Fruit fly (Drosophila melanogaster): ENCODE results near the gene CG43739.

The CG43739 gene

dm6 chr2L:20864764-20865265 lies 53.9 kb downstream of the CG43739 start, which contains the start of gene CG9338:
Gene CG9338 (plus strand): TSS chr2L:20865215.
- TF ChIP-seq CG12605 (GFP tag; IDR thresholded peaks at IDR 0.05) (no peak; the same call in 1 of the 2 replicates), CG10348 (GFP tag; IDR thresholded peaks at IDR 0.05) (0 out of 2 replicates have a peak, but pooled peaks have one; percentile 32), CG17806 (tag; optimal IDR thresholded peaks at IDR 0.05) (no peak), CG4496 (GFP tag; IDR thresholded peaks at IDR 0.05) (peak; percentile 90), EcR (GFP tag; optimal IDR thresholded peaks at IDR 0.05) (no peak), Snoo (tag; optimal IDR thresholded peaks at IDR 0.05) (no peak), CG8301 (tag; optimal IDR thresholded peaks at IDR 0.05) (peak; percentile 77), Pif1B (GFP tag; optimal IDR thresholded peaks at IDR 0.05) (peak; percentile 74), CG32121 (GFP tag; IDR thresholded peaks at IDR 0.05) (peak; percentile 93), gl (tag; optimal IDR thresholded peaks at IDR 0.05) (no peak), CG9948 (tag; optimal IDR thresholded peaks at IDR 0.05) (no peak), CG34367 (tag; optimal IDR thresholded peaks at IDR 0.05) (no peak), CG14655 (GFP tag; optimal IDR thresholded peaks at IDR 0.05) (peak; percentile 75), Pif1A (GFP tag; optimal IDR thresholded peaks at IDR 0.05) (peak; percentile 92), CG8159 (tag; optimal IDR thresholded peaks at IDR 0.05) (peak; percentile 85), CG13204 (GFP tag; optimal IDR thresholded peaks at IDR 0.05) (no peak), CG15710 (tag; optimal IDR thresholded peaks at IDR 0.05) (no peak), D1 (tag; optimal IDR thresholded peaks at IDR 0.05) (peak; percentile 50), rn (GFP tag; IDR thresholded peaks at IDR 0.05) (peak; percentile 73; the same call in 1 of the 2 replicates), fd96Ca (GFP tag; IDR thresholded peaks at IDR 0.05) (peak; percentile 92), Ets98B (GFP tag; IDR thresholded peaks at IDR 0.05) (peak; percentile 91)

dm6 chr2L:20858371-20859340 lies 60.1 kb downstream of the CG43739 start, which contains the start of gene bero:
Gene bero (plus strand): TSS chr2L:20858695.
- no peak for TF ChIP-seq CG15710 (tag; optimal IDR thresholded peaks at IDR 0.05)
- no peak for TF ChIP-seq CG34367 (tag; optimal IDR thresholded peaks at IDR 0.05)
- no peak for TF ChIP-seq CG13204 (GFP tag; optimal IDR thresholded peaks at IDR 0.05)
- no peak for TF ChIP-seq CG8159 (tag; optimal IDR thresholded peaks at IDR 0.05)
- no peak for TF ChIP-seq CG14655 (GFP tag; optimal IDR thresholded peaks at IDR 0.05)
- TF ChIP-seq fd96Ca (GFP tag; IDR thresholded peaks at IDR 0.05) = no peak
- TF ChIP-seq rn (GFP tag; IDR thresholded peaks at IDR 0.05) = no peak
- no peak for TF ChIP-seq CG4496 (GFP tag; IDR thresholded peaks at IDR 0.05)
- TF ChIP-seq gl (tag; optimal IDR thresholded peaks at IDR 0.05) = no peak
- TF ChIP-seq Pif1A (GFP tag; optimal IDR thresholded peaks at IDR 0.05) = no peak
- TF ChIP-seq CG32121 (GFP tag; IDR thresholded peaks at IDR 0.05) = no peak
- TF ChIP-seq EcR (GFP tag; optimal IDR thresholded peaks at IDR 0.05) = no peak

dm6 chr2L:20857791-20858190 lies 60.9 kb downstream of the CG43739 start, which contains the start of gene CG14400:
Gene CG14400 (minus strand): TSS chr2L:20857891.
- no peak for TF ChIP-seq CG32121 (GFP tag; IDR thresholded peaks at IDR 0.05)
- TF ChIP-seq fd96Ca (GFP tag; IDR thresholded peaks at IDR 0.05) = no peak
- no peak for TF ChIP-seq CG12605 (GFP tag; IDR thresholded peaks at IDR 0.05)
- TF ChIP-seq Pif1B (GFP tag; optimal IDR thresholded peaks at IDR 0.05) = no peak
- TF ChIP-seq Ets98B (GFP tag; IDR thresholded peaks at IDR 0.05) = no peak
- no peak for TF ChIP-seq CG8159 (tag; optimal IDR thresholded peaks at IDR 0.05)
- TF ChIP-seq CG15710 (tag; optimal IDR thresholded peaks at IDR 0.05) = no peak
- no peak for TF ChIP-seq Snoo (tag; optimal IDR thresholded peaks at IDR 0.05)
- no peak for TF ChIP-seq CG10348 (GFP tag; IDR thresholded peaks at IDR 0.05)
- no peak for TF ChIP-seq CG14655 (GFP tag; optimal IDR thresholded peaks at IDR 0.05)
- no peak for TF ChIP-seq CG4496 (GFP tag; IDR thresholded peaks at IDR 0.05)
- TF ChIP-seq CG34367 (tag; optimal IDR thresholded peaks at IDR 0.05) = no peak

dm6 chr2L:20852092-20852628 lies 66.6 kb downstream of the CG43739 start, which contains the start of gene twit:
Gene twit (plus strand): TSS chr2L:20852578.
- TF ChIP-seq D1 (tag; optimal IDR thresholded peaks at IDR 0.05) = no peak
- TF ChIP-seq CG8301 (tag; optimal IDR thresholded peaks at IDR 0.05) = no peak
- TF ChIP-seq CG10348 (GFP tag; IDR thresholded peaks at IDR 0.05) = no peak
- TF ChIP-seq Pif1A (GFP tag; optimal IDR thresholded peaks at IDR 0.05) = no peak
- TF ChIP-seq CG4496 (GFP tag; IDR thresholded peaks at IDR 0.05) = no peak
- TF ChIP-seq CG15710 (tag; optimal IDR thresholded peaks at IDR 0.05) = no peak
- 0 out of 3 replicates have a peak, but pooled peaks have one; percentile 12 for TF ChIP-seq fd96Ca (GFP tag; IDR thresholded peaks at IDR 0.05)
- no peak for TF ChIP-seq CG34367 (tag; optimal IDR thresholded peaks at IDR 0.05)

- TF ChIP-seq D1 (tag; optimal IDR thresholded peaks at IDR 0.05) (peak; percentile 58), CG13204 (GFP tag; optimal IDR thresholded peaks at IDR 0.05) (no peak)
Measured at dm6 chr2L:20851592-20851991, 67.1 kb downstream of the CG43739 start.

dm6 chr2L:20849000-20849399 lies 69.7 kb downstream of the CG43739 start, which contains the start of gene CG14402:
Gene CG14402 (plus strand): TSS chr2L:20849300.
- TF ChIP-seq Pif1A (GFP tag; optimal IDR thresholded peaks at IDR 0.05) (no peak), Snoo (tag; optimal IDR thresholded peaks at IDR 0.05) (no peak), CG17806 (tag; optimal IDR thresholded peaks at IDR 0.05) (no peak), Pif1B (GFP tag; optimal IDR thresholded peaks at IDR 0.05) (no peak), D1 (tag; optimal IDR thresholded peaks at IDR 0.05) (no peak), fd96Ca (GFP tag; IDR thresholded peaks at IDR 0.05) (no peak), CG8301 (tag; optimal IDR thresholded peaks at IDR 0.05) (no peak), CG9948 (tag; optimal IDR thresholded peaks at IDR 0.05) (no peak), CG13204 (GFP tag; optimal IDR thresholded peaks at IDR 0.05) (no peak), CG8159 (tag; optimal IDR thresholded peaks at IDR 0.05) (no peak), rn (GFP tag; IDR thresholded peaks at IDR 0.05) (no peak), CG14655 (GFP tag; optimal IDR thresholded peaks at IDR 0.05) (no peak), EcR (GFP tag; optimal IDR thresholded peaks at IDR 0.05) (no peak), Ets98B (GFP tag; IDR thresholded peaks at IDR 0.05) (no peak), CG4496 (GFP tag; IDR thresholded peaks at IDR 0.05) (no peak), CG32121 (GFP tag; IDR thresholded peaks at IDR 0.05) (no peak)

Data from whole organism, pupa.